Fruit fly (Drosophila melanogaster): ENCODE measurements around the gene CG10801.

The CG10801 gene

dm6 chrX:3437493-3437892 is 22.9 kb upstream of the CG10801 start:
- no peak for TF ChIP-seq CG8159 (tag; optimal IDR thresholded peaks at IDR 0.05)
- peak; percentile 3 for TF ChIP-seq CG17806 (tag; optimal IDR thresholded peaks at IDR 0.05)

dm6 chrX:3440506-3440905 is 19.9 kb upstream of the CG10801 start:
- TF ChIP-seq Pif1A (GFP tag; optimal IDR thresholded peaks at IDR 0.05) (no peak), CG4496 (GFP tag; IDR thresholded peaks at IDR 0.05) (0 out of 3 replicates have a peak, but pooled peaks have one; percentile 30), CG32121 (GFP tag; IDR thresholded peaks at IDR 0.05) (peak; percentile 52)

- no peak for TF ChIP-seq CG10348 (GFP tag; IDR thresholded peaks at IDR 0.05)
- no peak for TF ChIP-seq CG13204 (GFP tag; optimal IDR thresholded peaks at IDR 0.05)
- no peak for TF ChIP-seq D1 (tag; optimal IDR thresholded peaks at IDR 0.05)
- TF ChIP-seq Pif1B (GFP tag; optimal IDR thresholded peaks at IDR 0.05): no peak
- TF ChIP-seq Snoo (tag; optimal IDR thresholded peaks at IDR 0.05): no peak
- TF ChIP-seq CG9948 (tag; optimal IDR thresholded peaks at IDR 0.05): no peak
- no peak for TF ChIP-seq Pif1A (GFP tag; optimal IDR thresholded peaks at IDR 0.05)
- TF ChIP-seq CG32121 (GFP tag; IDR thresholded peaks at IDR 0.05): no peak
- no peak for TF ChIP-seq CG8159 (tag; optimal IDR thresholded peaks at IDR 0.05)
- no peak for TF ChIP-seq Ets98B (GFP tag; IDR thresholded peaks at IDR 0.05)
- no peak for TF ChIP-seq CG34367 (tag; optimal IDR thresholded peaks at IDR 0.05)
- no peak for TF ChIP-seq CG12605 (GFP tag; IDR thresholded peaks at IDR 0.05)
Measured at dm6 chrX:3442543-3443207, 17.7 kb upstream of the CG10801 start.

dm6 chrX:3443902-3444301 is 16.5 kb upstream of the CG10801 start:
- TF ChIP-seq CG12605 (GFP tag; IDR thresholded peaks at IDR 0.05) (no peak), Ets98B (GFP tag; IDR thresholded peaks at IDR 0.05) (no peak), CG13204 (GFP tag; optimal IDR thresholded peaks at IDR 0.05) (no peak), CG17806 (tag; optimal IDR thresholded peaks at IDR 0.05) (no peak), rn (GFP tag; IDR thresholded peaks at IDR 0.05) (no peak), CG15710 (tag; optimal IDR thresholded peaks at IDR 0.05) (no peak), EcR (GFP tag; optimal IDR thresholded peaks at IDR 0.05) (no peak), D1 (tag; optimal IDR thresholded peaks at IDR 0.05) (no peak), CG10348 (GFP tag; IDR thresholded peaks at IDR 0.05) (no peak), Snoo (tag; optimal IDR thresholded peaks at IDR 0.05) (no peak), CG32121 (GFP tag; IDR thresholded peaks at IDR 0.05) (no peak), Pif1B (GFP tag; optimal IDR thresholded peaks at IDR 0.05) (no peak), CG8301 (tag; optimal IDR thresholded peaks at IDR 0.05) (no peak)

- no peak for TF ChIP-seq CG34367 (tag; optimal IDR thresholded peaks at IDR 0.05)
- no peak for TF ChIP-seq Pif1A (GFP tag; optimal IDR thresholded peaks at IDR 0.05)
- TF ChIP-seq CG14655 (GFP tag; optimal IDR thresholded peaks at IDR 0.05): no peak
- no peak for TF ChIP-seq EcR (GFP tag; optimal IDR thresholded peaks at IDR 0.05)
- TF ChIP-seq CG17806 (tag; optimal IDR thresholded peaks at IDR 0.05): no peak
- TF ChIP-seq Snoo (tag; optimal IDR thresholded peaks at IDR 0.05): peak; percentile 7
Measured at dm6 chrX:3444800-3445199, 15.6 kb upstream of the CG10801 start.

- TF ChIP-seq CG12605 (GFP tag; IDR thresholded peaks at IDR 0.05) (no peak), D1 (tag; optimal IDR thresholded peaks at IDR 0.05) (no peak), CG10348 (GFP tag; IDR thresholded peaks at IDR 0.05) (no peak), CG13204 (GFP tag; optimal IDR thresholded peaks at IDR 0.05) (no peak), CG8301 (tag; optimal IDR thresholded peaks at IDR 0.05) (no peak), CG8159 (tag; optimal IDR thresholded peaks at IDR 0.05) (no peak), rn (GFP tag; IDR thresholded peaks at IDR 0.05) (no peak), CG14655 (GFP tag; optimal IDR thresholded peaks at IDR 0.05) (no peak), CG34367 (tag; optimal IDR thresholded peaks at IDR 0.05) (no peak), CG15710 (tag; optimal IDR thresholded peaks at IDR 0.05) (no peak), CG9948 (tag; optimal IDR thresholded peaks at IDR 0.05) (no peak), Ets98B (GFP tag; IDR thresholded peaks at IDR 0.05) (no peak), CG32121 (GFP tag; IDR thresholded peaks at IDR 0.05) (no peak), CG4496 (GFP tag; IDR thresholded peaks at IDR 0.05) (no peak), fd96Ca (GFP tag; IDR thresholded peaks at IDR 0.05) (no peak), CG17806 (tag; optimal IDR thresholded peaks at IDR 0.05) (no peak), Snoo (tag; optimal IDR thresholded peaks at IDR 0.05) (no peak), Pif1B (GFP tag; optimal IDR thresholded peaks at IDR 0.05) (no peak), Pif1A (GFP tag; optimal IDR thresholded peaks at IDR 0.05) (no peak), gl (tag; optimal IDR thresholded peaks at IDR 0.05) (no peak)
Measured at dm6 chrX:3446157-3446556, 14.2 kb upstream of the CG10801 start.

- TF ChIP-seq CG10348 (GFP tag; IDR thresholded peaks at IDR 0.05): no peak
- peak; percentile 22; the same call in 1 of the 2 replicates for TF ChIP-seq CG12605 (GFP tag; IDR thresholded peaks at IDR 0.05)
- TF ChIP-seq Ets98B (GFP tag; IDR thresholded peaks at IDR 0.05): peak; percentile 15; the same call in 1 of the 2 replicates
- no peak for TF ChIP-seq gl (tag; optimal IDR thresholded peaks at IDR 0.05)
- TF ChIP-seq CG15710 (tag; optimal IDR thresholded peaks at IDR 0.05): no peak
- no peak for TF ChIP-seq CG34367 (tag; optimal IDR thresholded peaks at IDR 0.05)
Measured at dm6 chrX:3446650-3447049, 13.7 kb upstream of the CG10801 start.
